Worm (Caenorhabditis elegans) whole organism, young adult: Measurements from ENCODE around the gene Y73F8A.36.

Experiments used
- B0261.1 ChIP-seq: sonication (generic microtip); optimal IDR thresholded peaks from 2 replicates; lab custom pipeline; 2016; ENCODE audit warnings: mild to moderate bottlenecking, missing genetic modification characterization, moderate library complexity, missing compliant biosample characterization
- K11D2.4 ChIP-seq: fragments of 200-800 bp; sonication (Bioruptor generic); IDR thresholded peaks from 2 replicates; pipeline ENCODE4 v1.3.6; 2022; ENCODE audit warnings: missing genetic modification reagents, missing genetic modification characterization, missing compliant biosample characterization
- ama-1 ChIP-seq, 3 experiments: fragments of 150-350 bp in 1 of 3; sonication (generic microtip) in 2 of 3; optimal IDR thresholded peaks; 2 replicates each; lab custom pipeline; 2014 to 2018; ENCODE audit warnings: missing biosample characterization in 2 of 3, missing genetic modification characterization in 2 of 3, missing genetic modification reagents in 2 of 3
- atf-7 ChIP-seq: sonication (generic microtip); optimal IDR thresholded peaks from 2 replicates; lab custom pipeline; 2017; ENCODE audit warnings: mild to moderate bottlenecking, missing genetic modification characterization, missing compliant biosample characterization
- nfya-2 ChIP-seq: fragments of 200-800 bp; sonication (Bioruptor generic); IDR thresholded peaks from 2 replicates; pipeline ENCODE4 v1.3.6; 2022; ENCODE audit warnings: missing genetic modification reagents, missing genetic modification characterization, missing compliant biosample characterization
- nhr-90 ChIP-seq: sonication (generic microtip); optimal IDR thresholded peaks from 2 replicates; lab custom pipeline; 2016; ENCODE audit warnings: missing genotype, mild to moderate bottlenecking, missing genetic modification characterization, missing compliant biosample characterization
- snpc-1.1 ChIP-seq: sonication (generic microtip); optimal IDR thresholded peaks from 2 replicates; lab custom pipeline; 2017; ENCODE audit warnings: missing genetic modification characterization, mild to moderate bottlenecking, missing compliant biosample characterization, antibody characterized with exemption, moderate library complexity, missing genotype, missing genetic modification reagents; ENCODE audit not compliant: insufficient read depth
- ztf-28 ChIP-seq: fragments of 200-800 bp; sonication (Bioruptor generic); IDR thresholded peaks from 2 replicates; pipeline ENCODE4 v1.3.6; 2022; ENCODE audit warnings: missing genetic modification reagents, missing genetic modification characterization, missing compliant biosample characterization

ce11 chrIV:15274063-15274462 lies 28.3 kb downstream of the Y73F8A.36 start:
- no peak for TF ChIP-seq B0261.1 (tag; lab: Kevin White, UChicago)
- no peak for TF ChIP-seq ama-1 (optimal IDR thresholded peaks at IDR 0.05; lab: Kevin White, UChicago)
- TF ChIP-seq ama-1 (GFP tag; optimal IDR thresholded peaks at IDR 0.05; lab: Kevin White, UChicago): no peak
- TF ChIP-seq atf-7 (tag; lab: Kevin White, UChicago): no peak
- no peak for TF ChIP-seq nfya-2 (GFP tag; lab: Robert Waterston, UW)
- no peak for TF ChIP-seq snpc-1.1 (tag; lab: Kevin White, UChicago)
- TF ChIP-seq K11D2.4 (GFP tag; lab: Robert Waterston, UW): no peak
- no peak for TF ChIP-seq nhr-90 (tag; lab: Kevin White, UChicago)
- TF ChIP-seq ztf-28 (GFP tag; lab: Robert Waterston, UW): no peak
